Worm (Caenorhabditis elegans) whole organism, L1 larva: ENCODE data around the gene gphr-1.

Experiments
- C04F5.9 ChIP-seq: sonication (generic microtip); optimal IDR thresholded peaks from 2 replicates; lab custom pipeline; 2016; ENCODE audit warnings: missing genetic modification characterization, missing compliant biosample characterization
- C16A3.4 ChIP-seq: fragments of 150-350 bp; optimal IDR thresholded peaks from 2 replicates; lab custom pipeline; 2014; ENCODE audit warnings: missing biosample characterization, missing genetic modification characterization
- aly-2 ChIP-seq: fragments of 150-350 bp; optimal IDR thresholded peaks from 2 replicates; lab custom pipeline; 2014; ENCODE audit warnings: missing biosample characterization, missing genetic modification characterization
- blmp-1 ChIP-seq: fragments of 150-350 bp; optimal IDR thresholded peaks from 2 replicates; lab custom pipeline; 2014; ENCODE audit warnings: missing biosample characterization, missing genetic modification characterization
- ceh-63 ChIP-seq: fragments of 200-800 bp; sonication (Bioruptor generic); optimal IDR thresholded peaks from 2 replicates; lab custom pipeline; 2018; ENCODE audit warnings: mild to moderate bottlenecking, missing genetic modification characterization, missing compliant biosample characterization
- ceh-8 ChIP-seq: fragments of 200-800 bp; sonication (Bioruptor generic); optimal IDR thresholded peaks from 2 replicates; lab custom pipeline; 2018; ENCODE audit warnings: mild to moderate bottlenecking, missing genetic modification characterization, moderate library complexity, missing compliant biosample characterization
- ceh-82 ChIP-seq, 3 experiments: fragments of 150-350 bp in 1 of 3; sonication (generic microtip) in 2 of 3; optimal IDR thresholded peaks; 2 replicates each; lab custom pipeline; 2014 to 2017; ENCODE audit warnings: missing biosample characterization in 3 of 3, missing genetic modification characterization in 3 of 3
- efl-1 ChIP-seq, 4 experiments: fragments of 150-350 bp; optimal IDR thresholded peaks in 3 of 4; peaks in 1 of 4; 1 replicate in 1 of 4; 2 replicates in 3 of 4; lab custom pipeline; 2014; ENCODE audit warnings: missing biosample characterization in 2 of 4, missing genetic modification characterization in 2 of 4, missing genetic modification reagents in 2 of 4
- efl-3 ChIP-seq: fragments of 200-800 bp; sonication (Bioruptor generic); optimal IDR thresholded peaks from 2 replicates; lab custom pipeline; 2018; ENCODE audit warnings: mild to moderate bottlenecking, missing genetic modification characterization, missing compliant biosample characterization
- egl-27 ChIP-seq, 2 experiments: fragments of 150-350 bp in 1 of 2; sonication (generic microtip); optimal IDR thresholded peaks; 3 replicates each; lab custom pipeline; 2017 to 2018; ENCODE audit warnings: missing biosample characterization in 2 of 2, missing genetic modification characterization in 2 of 2, missing genetic modification reagents in 2 of 2
- elt-2 ChIP-seq: sonication (generic microtip); optimal IDR thresholded peaks from 2 replicates; lab custom pipeline; 2016; ENCODE audit warnings: missing genetic modification characterization, mild to moderate bottlenecking, inconsistent platforms, missing compliant biosample characterization, missing genetic modification reagents
- elt-3 ChIP-seq, 6 experiments: fragments of 150-350 bp in 1 of 6; sonication (generic microtip); optimal IDR thresholded peaks; 2 replicates each; lab custom pipeline; 2017 to 2018; ENCODE audit warnings: missing biosample characterization in 6 of 6, missing genetic modification characterization in 6 of 6, inconsistent platforms in 1 of 6
- ets-5 ChIP-seq: fragments of 200-800 bp; sonication (Bioruptor generic); IDR thresholded peaks from 2 replicates; pipeline ENCODE4 v1.3.6; 2022; ENCODE audit warnings: missing genetic modification characterization, missing compliant biosample characterization
- fkh-10 ChIP-seq: sonication (generic microtip); optimal IDR thresholded peaks from 2 replicates; lab custom pipeline; 2017; ENCODE audit warnings: missing biosample characterization, missing genetic modification reagents, missing genetic modification characterization
- fkh-4 ChIP-seq: sonication (generic microtip); optimal IDR thresholded peaks from 2 replicates; lab custom pipeline; 2016; ENCODE audit warnings: missing compliant biosample characterization, missing genetic modification characterization, borderline replicate concordance
- grh-1 ChIP-seq: fragments of 200-800 bp; sonication (Bioruptor generic); IDR thresholded peaks from 2 replicates; pipeline ENCODE4 v1.3.6; 2022; ENCODE audit warnings: missing genetic modification reagents, missing genetic modification characterization, missing compliant biosample characterization
- hpl-2 ChIP-seq: fragments of 150-350 bp; optimal IDR thresholded peaks from 2 replicates; lab custom pipeline; 2014; ENCODE audit warnings: missing biosample characterization, missing genetic modification reagents, missing genetic modification characterization
- isw-1 ChIP-seq: fragments of 200-800 bp; sonication (Bioruptor generic); IDR thresholded peaks from 2 replicates; pipeline ENCODE4 v1.3.6; 2022; ENCODE audit warnings: missing genetic modification characterization, missing compliant biosample characterization
- lsy-2 ChIP-seq, 2 experiments: fragments of 150-350 bp; optimal IDR thresholded peaks; 2 replicates each; lab custom pipeline; 2014; ENCODE audit warnings: missing biosample characterization in 2 of 2, missing genetic modification characterization in 2 of 2
- mab-9 ChIP-seq: fragments of 200-800 bp; sonication (Bioruptor generic); IDR thresholded peaks from 2 replicates; pipeline ENCODE4 v1.3.6; 2022; ENCODE audit warnings: missing genetic modification reagents, missing genetic modification characterization, missing compliant biosample characterization
- mdl-1 ChIP-seq, 2 experiments: fragments of 150-350 bp; optimal IDR thresholded peaks; 2 replicates each; lab custom pipeline; 2014 to 2017; ENCODE audit warnings: missing biosample characterization in 2 of 2, missing genetic modification characterization in 2 of 2, inconsistent platforms in 1 of 2
- mef-2 ChIP-seq: fragments of 150-350 bp; optimal IDR thresholded peaks from 2 replicates; lab custom pipeline; 2014; ENCODE audit warnings: missing biosample characterization, missing genetic modification characterization
- nhr-47 ChIP-seq: sonication (generic microtip); optimal IDR thresholded peaks from 2 replicates; lab custom pipeline; 2016; ENCODE audit warnings: mild to moderate bottlenecking, missing genetic modification characterization, moderate library complexity, missing compliant biosample characterization
- nhr-84 ChIP-seq: sonication (generic microtip); optimal IDR thresholded peaks from 2 replicates; lab custom pipeline; 2017; ENCODE audit warnings: missing biosample characterization, missing genetic modification characterization
- nhr-85 ChIP-seq: sonication (generic microtip); peaks from one replicate; lab custom pipeline; 2016; ENCODE audit warnings: missing genetic modification characterization, inconsistent platforms, missing compliant biosample characterization
- pqm-1 ChIP-seq: sonication (generic microtip); optimal IDR thresholded peaks from 3 replicates; lab custom pipeline; 2017; ENCODE audit warnings: missing biosample characterization, missing genetic modification characterization
- rnt-1 ChIP-seq: sonication (generic microtip); optimal IDR thresholded peaks from 2 replicates; lab custom pipeline; 2016; ENCODE audit warnings: mild to moderate bottlenecking, missing genetic modification characterization, moderate library complexity, missing compliant biosample characterization
- skn-1 ChIP-seq: fragments of 150-350 bp; optimal IDR thresholded peaks from 2 replicates; lab custom pipeline; 2014; ENCODE audit warnings: missing biosample characterization, missing genetic modification characterization
- sptf-1 ChIP-seq: fragments of 150-350 bp; optimal IDR thresholded peaks from 2 replicates; lab custom pipeline; 2014; ENCODE audit warnings: missing biosample characterization, missing genetic modification characterization
- sup-37 ChIP-seq: fragments of 200-800 bp; sonication (Bioruptor generic); optimal IDR thresholded peaks from 2 replicates; lab custom pipeline; 2018; ENCODE audit warnings: mild to moderate bottlenecking, missing genetic modification characterization, missing compliant biosample characterization
- swsn-7 ChIP-seq: sonication (generic microtip); optimal IDR thresholded peaks from 2 replicates; lab custom pipeline; 2016; ENCODE audit warnings: missing genetic modification characterization, missing compliant biosample characterization
- tlp-1 ChIP-seq: fragments of 150-350 bp; optimal IDR thresholded peaks from 2 replicates; lab custom pipeline; 2014; ENCODE audit warnings: missing biosample characterization, missing genetic modification characterization
- unc-130 ChIP-seq: fragments of 150-350 bp; optimal IDR thresholded peaks from 2 replicates; lab custom pipeline; 2017; ENCODE audit warnings: missing biosample characterization, missing genetic modification characterization, inconsistent platforms
- unc-30 ChIP-seq: sonication (generic microtip); optimal IDR thresholded peaks from 2 replicates; lab custom pipeline; 2017; ENCODE audit warnings: missing biosample characterization, missing genetic modification characterization
- unc-86 ChIP-seq: sonication (generic microtip); optimal IDR thresholded peaks from 2 replicates; lab custom pipeline; 2016; ENCODE audit warnings: missing genetic modification characterization, missing compliant biosample characterization

Gene gphr-1

DNA sequence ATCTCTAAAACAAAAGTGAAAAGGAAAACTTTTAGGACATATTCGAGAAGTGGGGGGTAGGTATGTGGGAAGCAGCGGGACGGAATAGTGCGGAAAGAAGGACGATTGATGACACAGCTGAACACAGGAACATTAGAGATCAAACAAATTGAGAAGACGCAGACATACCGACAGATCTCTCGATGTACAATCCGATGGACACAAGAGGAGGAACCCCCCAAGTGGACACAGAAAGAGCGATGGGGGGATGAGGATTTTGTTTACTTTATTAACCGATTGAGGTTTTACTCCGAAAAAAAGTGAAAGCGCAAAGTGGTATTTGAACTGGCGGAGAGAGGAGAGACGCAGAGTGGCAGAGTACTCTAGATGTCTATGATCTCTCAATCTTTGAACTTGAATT is 40.7 kb upstream of the gphr-1 start (continued):
- TF ChIP-seq unc-30: no peak
- TF ChIP-seq, all 84 proteins: peak for 15

DNA sequence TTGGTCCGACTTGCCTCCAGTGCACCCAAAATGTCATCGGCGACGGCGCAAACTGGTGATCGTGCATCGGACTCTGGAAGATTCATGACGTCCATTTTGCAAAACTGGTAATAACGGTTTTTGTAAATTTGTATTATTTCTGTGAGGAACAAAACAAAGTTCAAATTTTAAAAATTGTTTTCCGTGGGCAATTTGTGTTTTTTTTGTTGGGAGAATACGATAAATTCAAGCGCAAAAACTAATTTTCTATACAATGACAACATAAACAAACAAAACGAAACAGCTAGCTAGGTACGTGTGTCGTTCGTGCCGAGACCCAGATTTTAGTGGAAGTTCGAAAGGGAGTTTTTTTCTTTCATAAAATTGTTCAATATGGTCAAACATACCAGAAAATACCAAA is 35.9 kb upstream of the gphr-1 start, which contains the start of gene Y75B8A.10:
Gene Y75B8A.10 (minus strand): TSS at position 101 of the 400 bp plus-strand sequence.
- no peak for TF ChIP-seq ceh-63 (GFP tag; lab: Kevin White, UChicago)
- no peak for TF ChIP-seq elt-3 (tag; optimal IDR thresholded peaks at IDR 0.05; lab: Kevin White, UChicago)
- TF ChIP-seq nhr-47: no peak
- no peak for TF ChIP-seq ets-5 (GFP tag; lab: Robert Waterston, UW)
- TF ChIP-seq nhr-85: no peak
- no peak for TF ChIP-seq mef-2 (tag; lab: Kevin White, UChicago)
- no peak for TF ChIP-seq tlp-1 (tag; lab: Kevin White, UChicago)
- no peak for TF ChIP-seq C16A3.4
- TF ChIP-seq ceh-82 (tag; optimal IDR thresholded peaks at IDR 0.05; lab: Kevin White, UChicago): no peak
- no peak for TF ChIP-seq efl-3 (GFP tag; lab: Kevin White, UChicago)
- no peak for TF ChIP-seq aly-2 (tag; lab: Kevin White, UChicago)
- no peak for TF ChIP-seq pqm-1 (tag; lab: Kevin White, UChicago)
- no peak for TF ChIP-seq grh-1
- TF ChIP-seq sptf-1: no peak

DNA sequence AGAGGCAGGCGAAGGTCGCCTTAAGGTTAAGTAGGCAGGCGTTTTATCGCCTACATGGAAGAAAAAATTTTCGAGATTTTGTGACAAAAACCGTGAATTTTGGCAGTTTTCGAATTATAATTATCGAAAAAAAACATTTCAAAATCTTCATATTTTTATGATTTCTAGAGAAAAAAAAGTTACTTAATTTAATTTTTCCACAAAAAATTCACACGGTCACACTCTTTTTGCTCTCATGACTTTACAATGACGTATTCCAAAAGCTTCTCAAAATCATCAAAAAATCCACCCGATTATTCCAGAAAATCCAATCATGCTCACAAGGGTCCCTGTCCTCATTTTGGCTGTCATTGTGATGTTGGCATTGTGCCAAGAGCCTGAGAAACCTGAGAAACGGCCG is 32.7 kb upstream of the gphr-1 start, which contains the start of gene lury-1:
Gene lury-1 (plus strand): TSS at position 301 of the 400 bp plus-strand sequence.
- no peak for TF ChIP-seq hpl-2 (GFP tag; lab: Kevin White, UChicago)
- TF ChIP-seq fkh-4 (tag; lab: Kevin White, UChicago): no peak
- no peak for TF ChIP-seq unc-86
- TF ChIP-seq mdl-1 (tag; optimal IDR thresholded peaks at IDR 0.05; lab: Kevin White, UChicago): no peak
- no peak for TF ChIP-seq elt-3 (tag; optimal IDR thresholded peaks at IDR 0.05; lab: Kevin White, UChicago)
- TF ChIP-seq unc-30: no peak
- TF ChIP-seq lsy-2 (tag; optimal IDR thresholded peaks at IDR 0.05; lab: Kevin White, UChicago): no peak
- no peak for TF ChIP-seq isw-1 (GFP tag; lab: Robert Waterston, UW)
- no peak for TF ChIP-seq sup-37 (GFP tag; lab: Kevin White, UChicago)
- no peak for TF ChIP-seq swsn-7 (tag; lab: Kevin White, UChicago)
- TF ChIP-seq unc-130: no peak
- no peak for TF ChIP-seq egl-27 (tag; optimal IDR thresholded peaks at IDR 0.05; lab: Kevin White, UChicago)
- TF ChIP-seq nhr-47: no peak
- no peak for TF ChIP-seq mef-2 (tag; lab: Kevin White, UChicago)
- TF ChIP-seq blmp-1 (tag; lab: Kevin White, UChicago): no peak
- TF ChIP-seq ceh-8: no peak
- no peak for TF ChIP-seq fkh-10

DNA sequence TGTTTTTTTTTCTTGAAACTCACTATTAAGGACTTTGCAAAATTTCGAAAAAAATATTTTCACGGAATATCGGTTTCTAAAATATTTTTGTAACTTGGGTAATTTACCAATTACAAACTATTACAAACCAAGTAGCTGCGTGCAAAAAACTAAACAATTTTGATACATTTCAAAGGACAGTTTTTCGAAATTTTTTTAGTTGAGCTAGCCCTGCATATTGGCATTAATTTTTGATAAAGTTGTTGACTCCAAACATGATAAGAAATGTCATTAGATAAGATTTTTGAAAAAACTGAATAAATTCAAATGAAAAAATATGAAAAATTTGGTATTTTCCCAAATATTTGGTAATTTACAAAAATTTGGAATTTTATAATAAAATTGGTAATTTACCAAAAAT is 30.6 kb upstream of the gphr-1 start:
- peak; percentile 3 for TF ChIP-seq elt-2 (tag; lab: Kevin White, UChicago)
- TF ChIP-seq nhr-84 (tag; lab: Kevin White, UChicago): no peak
- TF ChIP-seq mab-9 (GFP tag; lab: Robert Waterston, UW): no peak
- TF ChIP-seq efl-1 (optimal IDR thresholded peaks at IDR 0.05; lab: Kevin White, UChicago): no peak
- TF ChIP-seq efl-1 (GFP tag; optimal IDR thresholded peaks at IDR 0.05 in 1 of 2; lab: Kevin White, UChicago): peak in 1 of 2 experiments; percentile 62

DNA sequence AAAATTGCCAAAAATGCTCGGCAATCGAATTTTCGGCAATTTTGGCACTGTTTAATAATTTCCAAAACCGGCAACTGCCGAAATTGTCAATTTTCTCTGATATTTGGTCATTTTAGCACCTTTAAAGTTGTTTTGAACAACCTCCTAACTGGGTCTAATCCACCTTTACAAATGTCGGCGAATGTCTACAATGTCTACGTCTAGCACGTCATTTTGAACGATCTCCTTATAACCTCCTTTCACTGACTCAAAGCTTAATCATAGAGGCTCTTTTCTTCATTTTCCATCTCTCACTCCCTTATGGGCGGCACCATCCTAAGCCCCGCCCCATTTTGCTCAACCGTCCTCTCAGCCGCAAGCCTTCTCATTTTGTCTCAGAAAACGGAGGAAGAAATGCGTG is 24.7 kb upstream of the gphr-1 start, which contains the start of gene Y75B8A.44:
Gene Y75B8A.44 (plus strand): TSS at position 301 of the 400 bp plus-strand sequence.
- no peak for TF ChIP-seq elt-2 (tag; lab: Kevin White, UChicago)
- no peak for TF ChIP-seq swsn-7 (tag; lab: Kevin White, UChicago)
- no peak for TF ChIP-seq grh-1

DNA sequence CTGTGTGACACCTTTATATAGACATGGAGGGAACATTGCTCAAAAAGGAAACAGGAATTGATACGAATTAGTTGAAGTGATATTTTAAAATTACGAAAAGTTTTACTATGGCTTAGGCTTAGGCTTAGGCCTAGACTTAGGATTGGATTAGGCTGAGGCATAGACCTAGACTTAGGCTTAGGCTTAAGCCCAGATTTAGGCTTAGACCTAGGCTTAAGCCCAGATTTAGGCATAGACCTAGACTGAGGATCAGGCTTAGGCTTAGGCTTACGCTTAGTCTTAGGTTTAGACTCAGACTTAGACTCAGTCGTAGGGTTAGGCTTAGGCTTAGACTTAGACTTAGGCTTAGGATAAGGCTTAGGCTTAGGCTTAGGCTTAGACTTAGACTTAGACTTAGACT is 22.9 kb upstream of the gphr-1 start:
- TF ChIP-seq ets-5 (GFP tag; lab: Robert Waterston, UW) (no peak), C04F5.9 (tag; lab: Kevin White, UChicago) (no peak), skn-1 (tag; lab: Kevin White, UChicago) (no peak), swsn-7 (tag; lab: Kevin White, UChicago) (no peak), hpl-2 (GFP tag; lab: Kevin White, UChicago) (no peak), rnt-1 (tag; lab: Kevin White, UChicago) (no peak)
